Worm (Caenorhabditis elegans): Measurements from ENCODE around the gene T09F3.2.

Gene T09F3.2

DNA sequence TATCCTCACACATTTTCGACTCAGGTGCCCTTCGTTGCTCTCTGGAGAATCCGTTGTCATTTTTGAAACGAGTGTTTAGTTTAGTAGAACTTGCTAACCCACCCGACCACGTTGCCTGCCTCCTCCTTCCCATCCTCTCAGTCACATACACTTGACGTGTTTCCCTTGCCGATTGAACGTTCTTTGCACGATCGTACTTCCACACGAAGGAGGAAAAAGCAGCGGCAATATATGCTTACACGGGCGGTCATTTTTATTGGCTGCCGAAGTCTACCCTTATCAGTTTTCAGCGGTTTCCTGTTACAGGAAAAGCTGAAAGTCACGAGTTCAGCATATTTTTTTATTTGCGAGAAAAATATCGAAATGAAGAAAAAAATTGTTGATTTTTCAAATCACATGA lies 1.2 kb upstream of the T09F3.2 start (continued):
- TF ChIP-seq aptf-2 (GFP tag; conservative IDR thresholded peaks at IDR 0.05), result no peak
- TF ChIP-seq ccch-3 (GFP tag; optimal IDR thresholded peaks at IDR 0.05), result no peak
- 0 out of 2 replicates have a peak, but pooled peaks have one; percentile 15 for TF ChIP-seq madf-6 (GFP tag; IDR thresholded peaks at IDR 0.05)
- TF ChIP-seq lsl-1 (GFP tag; optimal IDR thresholded peaks at IDR 0.05), result no peak
- TF ChIP-seq madf-10 (tag; optimal IDR thresholded peaks at IDR 0.05), result peak; percentile 41
- no peak for TF ChIP-seq zim-3 (tag; optimal IDR thresholded peaks at IDR 0.05)
- TF ChIP-seq mel-28 (tag; optimal IDR thresholded peaks at IDR 0.05; ENCODE audit: borderline replicate concordance), result no peak
- TF ChIP-seq unc-130 (GFP tag; optimal IDR thresholded peaks at IDR 0.05), result no peak
- TF ChIP-seq rpc-1 (optimal IDR thresholded peaks at IDR 0.05), result no peak
- TF ChIP-seq rpc-1 (tag; optimal IDR thresholded peaks at IDR 0.05), result no peak
- TF ChIP-seq chd-7 (tag; optimal IDR thresholded peaks at IDR 0.05), result no peak
- TF ChIP-seq T07F8.4 (tag; optimal IDR thresholded peaks at IDR 0.05), result no peak
- peak; percentile 48 for TF ChIP-seq ceh-27 (GFP tag; optimal IDR thresholded peaks at IDR 0.05)
- 0 out of 2 replicates have a peak, but pooled peaks have one; percentile 24 for TF ChIP-seq egl-44 (GFP tag; IDR thresholded peaks at IDR 0.05)
- TF ChIP-seq lsy-27 (tag; optimal IDR thresholded peaks at IDR 0.05; ENCODE audit: borderline replicate concordance, insufficient read depth), result no peak
- 0 out of 2 replicates have a peak, but pooled peaks have one; percentile 22 for TF ChIP-seq zfh-2 (GFP tag; conservative IDR thresholded peaks at IDR 0.05)
- no peak for TF ChIP-seq sdz-38 (tag; optimal IDR thresholded peaks at IDR 0.05)
- no peak for TF ChIP-seq nhr-27 (tag; optimal IDR thresholded peaks at IDR 0.05)
- TF ChIP-seq F37B4.10 (GFP tag; IDR thresholded peaks at IDR 0.05), result no peak
- peak; percentile 9 for TF ChIP-seq tlf-1 (GFP tag; optimal IDR thresholded peaks at IDR 0.05)
- no peak for TF ChIP-seq lag-1 (GFP tag; IDR thresholded peaks at IDR 0.05)
- TF ChIP-seq tbp1 (GFP tag; optimal IDR thresholded peaks at IDR 0.05), result peak; percentile 35
- TF ChIP-seq let-526 (GFP tag; IDR thresholded peaks at IDR 0.05), result peak; percentile 56; the same call in 1 of the 2 replicates
- TF ChIP-seq ama-1 (optimal IDR thresholded peaks at IDR 0.05), result peak; percentile 23
- no peak for TF ChIP-seq ama-1 (GFP tag; optimal IDR thresholded peaks at IDR 0.05)
- TF ChIP-seq madf-3 (GFP tag; IDR thresholded peaks at IDR 0.05), result no peak
- 0 out of 2 replicates have a peak, but pooled peaks have one; percentile 40 for TF ChIP-seq B0336.3 (GFP tag; IDR thresholded peaks at IDR 0.05)
- TF ChIP-seq attf-3 (GFP tag; conservative IDR thresholded peaks at IDR 0.05), result no peak
- TF ChIP-seq ztf-6 (GFP tag; IDR thresholded peaks at IDR 0.05), result no peak
- 0 out of 2 replicates have a peak, but pooled peaks have one; percentile 13 for TF ChIP-seq pbrm-1 (GFP tag; IDR thresholded peaks at IDR 0.05)
- TF ChIP-seq gei-17 (GFP tag; optimal IDR thresholded peaks at IDR 0.05), result no peak
- TF ChIP-seq ztf-22 (GFP tag; optimal IDR thresholded peaks at IDR 0.05), result peak; percentile 23
- peak; percentile 38 for TF ChIP-seq mcd-1 (GFP tag; IDR thresholded peaks at IDR 0.05)
- peak; percentile 86 for TF ChIP-seq nhr-80 (tag; optimal IDR thresholded peaks at IDR 0.05)

DNA sequence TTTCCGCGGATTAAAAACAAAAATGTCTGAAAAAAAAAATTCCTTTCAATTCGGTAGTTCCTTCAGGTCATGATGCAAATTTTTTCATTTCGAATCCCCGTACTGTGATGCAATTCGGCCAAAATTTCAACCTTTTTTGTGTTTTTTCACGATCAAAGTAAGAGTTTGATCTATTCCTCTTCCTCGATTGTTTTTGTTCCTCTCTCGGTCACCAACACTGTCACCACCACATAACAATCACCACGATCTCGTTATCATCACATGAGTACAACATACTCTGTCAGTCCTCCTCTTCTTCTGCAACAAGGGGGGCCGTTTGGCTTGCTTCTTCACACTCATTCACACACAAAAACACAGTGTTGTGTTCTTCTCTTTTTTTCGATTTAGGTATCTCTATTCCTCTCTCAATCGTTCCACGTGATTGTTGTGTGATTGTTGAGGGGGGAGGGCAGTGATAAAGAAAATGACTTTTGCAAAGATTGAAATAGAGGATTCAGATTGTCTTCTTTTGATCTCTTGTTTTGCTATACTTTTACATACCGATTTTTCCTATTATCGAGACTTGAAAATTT lies 618 bp upstream of the T09F3.2 start:
- TF ChIP-seq C06A6.2 (GFP tag; conservative IDR thresholded peaks at IDR 0.05) (peak; percentile 44; the same call in 1 of the 2 replicates), ztf-18 (tag; optimal IDR thresholded peaks at IDR 0.05) (no peak), lag-1 (GFP tag; IDR thresholded peaks at IDR 0.05) (no peak), attf-5 (GFP tag; optimal IDR thresholded peaks at IDR 0.05) (peak; percentile 7), lsy-27 (tag; optimal IDR thresholded peaks at IDR 0.05; ENCODE audit: borderline replicate concordance, insufficient read depth) (no peak), egrh-3 (GFP tag; IDR thresholded peaks at IDR 0.05) (0 out of 2 replicates have a peak, but pooled peaks have one; percentile 5), repo-1 (tag; optimal IDR thresholded peaks at IDR 0.05) (no peak), cebp-1 (GFP tag; IDR thresholded peaks at IDR 0.05) (no peak), cebp-1 (tag; optimal IDR thresholded peaks at IDR 0.05) (peak; percentile 13), B0035.1 (tag; optimal IDR thresholded peaks at IDR 0.05) (no peak), madf-10 (tag; optimal IDR thresholded peaks at IDR 0.05) (no peak), somi-1 (GFP tag; optimal IDR thresholded peaks at IDR 0.05) (peak; percentile 66), him-1 (tag; optimal IDR thresholded peaks at IDR 0.05) (no peak), ceh-100 (GFP tag; IDR thresholded peaks at IDR 0.05) (no peak), tbp1 (GFP tag; optimal IDR thresholded peaks at IDR 0.05) (peak; percentile 19), attf-6 (GFP tag; IDR thresholded peaks at IDR 0.05) (no peak), snpc-3.4 (tag; optimal IDR thresholded peaks at IDR 0.05) (no peak), athp-1 (tag; optimal IDR thresholded peaks at IDR 0.05) (no peak), F49E8.2 (tag; optimal IDR thresholded peaks at IDR 0.05; ENCODE audit: insufficient read depth) (no peak)

Measured in whole organism, young adult.